Worm (Caenorhabditis elegans) whole organism, L3 larva: Measurements from ENCODE around the gene W05H7.1.

ENCODE experiments used
- aly-2 ChIP-seq: fragments of 150-350 bp; optimal IDR thresholded peaks from 2 replicates; lab custom pipeline; 2014; ENCODE audit warnings: missing biosample characterization, missing genetic modification characterization
- ceh-28 ChIP-seq: fragments of 150-350 bp; optimal IDR thresholded peaks from 2 replicates; lab custom pipeline; 2014; ENCODE audit warnings: missing biosample characterization, missing genetic modification reagents, missing genetic modification characterization
- mdl-1 ChIP-seq: fragments of 150-350 bp; optimal IDR thresholded peaks from 2 replicates; lab custom pipeline; 2014; ENCODE audit warnings: missing biosample characterization, missing genetic modification characterization
- nhr-12 ChIP-seq: fragments of 150-350 bp; optimal IDR thresholded peaks from 2 replicates; lab custom pipeline; 2014; ENCODE audit warnings: missing biosample characterization, missing genetic modification characterization
- nhr-25 ChIP-seq: sonication (generic microtip); optimal IDR thresholded peaks from 2 replicates; lab custom pipeline; 2017; ENCODE audit warnings: missing biosample characterization, missing genetic modification characterization
- unc-62 ChIP-seq: fragments of 150-350 bp; sonication (generic microtip); optimal IDR thresholded peaks from 4 replicates; lab custom pipeline; 2014; ENCODE audit warnings: missing biosample characterization, missing genetic modification reagents, missing genetic modification characterization

DNA sequence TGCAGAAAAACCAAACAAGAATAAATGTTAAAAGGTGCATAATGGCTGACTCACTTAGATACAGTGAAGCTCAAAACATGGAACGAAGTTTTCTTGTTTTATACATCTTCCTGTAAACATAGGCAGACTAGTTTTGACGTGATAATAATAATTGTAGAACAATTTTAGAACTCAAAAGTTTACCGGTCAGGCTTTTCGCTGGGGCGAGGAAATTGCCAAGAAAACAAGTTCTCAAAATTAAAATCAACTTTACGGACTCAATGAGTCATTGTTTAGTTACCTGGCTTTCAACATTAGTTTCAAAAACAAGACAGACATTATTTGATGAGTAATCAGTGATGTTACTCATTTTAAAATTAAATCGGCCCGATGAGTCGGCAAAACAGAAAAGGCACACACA lies 22.3 kb downstream of the W05H7.1 start, which contains the start of gene D1005.5:
- TF ChIP-seq nhr-25 (tag; lab: Kevin White, UChicago) (no peak), ceh-28 (tag; lab: Kevin White, UChicago) (no peak), nhr-12 (tag; lab: Kevin White, UChicago) (no peak), unc-62 (GFP tag; lab: Kevin White, UChicago) (no peak), mdl-1 (tag; lab: Kevin White, UChicago) (no peak), aly-2 (tag; lab: Kevin White, UChicago) (no peak)
